Fruit fly (Drosophila melanogaster) whole organism, embryonic: Measurements from ENCODE around the gene Blos4.

ENCODE experiments used
- Atf3 ChIP-seq: fragments of 200-800 bp; sonication (Bioruptor generic); optimal IDR thresholded peaks from 3 replicates; lab custom pipeline; 2016; ENCODE audit warnings: missing biosample characterization, missing genetic modification characterization
- CG10274 ChIP-seq: fragments of 200-800 bp; sonication (Bioruptor generic); optimal IDR thresholded peaks from 3 replicates; lab custom pipeline; 2017; ENCODE audit warnings: missing biosample characterization, mild to moderate bottlenecking, missing genetic modification characterization
- slp2 ChIP-seq: fragments of 200-800 bp; sonication (Bioruptor generic); optimal IDR thresholded peaks from 2 replicates; lab custom pipeline; 2016; ENCODE audit warnings: missing biosample characterization, missing genetic modification characterization

DNA sequence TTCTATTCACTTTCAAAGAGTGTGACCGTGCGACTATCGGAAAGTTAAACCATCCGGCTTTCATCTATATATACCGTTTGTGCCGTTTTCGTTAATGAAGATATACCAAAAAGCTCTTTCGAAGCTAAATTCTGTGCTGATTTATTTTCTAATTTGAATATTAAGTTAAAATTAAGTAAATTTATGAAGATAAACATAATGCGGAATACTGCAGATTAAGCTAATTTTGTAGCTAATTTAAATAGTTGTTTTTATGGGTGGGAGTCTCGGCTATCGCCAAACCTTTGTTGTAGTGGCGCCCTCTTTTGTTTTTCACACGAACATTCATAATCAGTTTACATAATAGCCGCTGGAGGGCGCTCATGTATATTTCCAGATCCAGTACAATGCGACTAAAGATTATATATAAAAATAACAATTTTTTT lies 20.2 kb downstream of the Blos4 start, which contains the start of gene Aps:
- no peak for TF ChIP-seq Atf3
- TF ChIP-seq slp2 (GFP tag; lab: Kevin White, UChicago) = no peak
- TF ChIP-seq CG10274 (GFP tag; lab: Kevin White, UChicago) = no peak
